Fruit fly (Drosophila melanogaster): ENCODE results near the gene vls.

vls gene

dm6 chr2L:20065516-20065915 lies at the start of gene vls (continued):
- TF ChIP-seq CG12071 (GFP tag; optimal IDR thresholded peaks at IDR 0.05) = no peak
- TF ChIP-seq CG5953 (GFP tag; IDR thresholded peaks at IDR 0.05) = no peak
- TF ChIP-seq D19A (tag; optimal IDR thresholded peaks at IDR 0.05) = peak; percentile 39
- TF ChIP-seq btn (GFP tag; optimal IDR thresholded peaks at IDR 0.05) = no peak
- no peak for TF ChIP-seq Nf-YA (GFP tag; IDR thresholded peaks at IDR 0.05)
- TF ChIP-seq psq (GFP tag; optimal IDR thresholded peaks at IDR 0.05) = no peak
- no peak for TF ChIP-seq CG9727 (GFP tag; optimal IDR thresholded peaks at IDR 0.05)
- TF ChIP-seq E2f2 (GFP tag; IDR thresholded peaks at IDR 0.05) = peak; percentile 55
- TF ChIP-seq grau (tag; optimal IDR thresholded peaks at IDR 0.05) = no peak
- no peak for TF ChIP-seq Taf1 (GFP tag; IDR thresholded peaks at IDR 0.05)
- TF ChIP-seq Opbp (GFP tag; IDR thresholded peaks at IDR 0.05; ENCODE audit: partially characterized antibody) = peak; percentile 79; the same call in 2 of the 3 replicates
- TF ChIP-seq CG34422 (GFP tag; IDR thresholded peaks at IDR 0.05) = no peak
- TF ChIP-seq MESR4 (GFP tag; optimal IDR thresholded peaks at IDR 0.05) = peak; percentile 33
- TF ChIP-seq CG14014 (GFP tag; IDR thresholded peaks at IDR 0.05) = no peak
- TF ChIP-seq dysf (GFP tag; IDR thresholded peaks at IDR 0.05) = no peak
- TF ChIP-seq sqz (GFP tag; optimal IDR thresholded peaks at IDR 0.05) = peak; percentile 84
- no peak for TF ChIP-seq CG14667 (GFP tag; IDR thresholded peaks at IDR 0.05)
- TF ChIP-seq lbe (GFP tag; optimal IDR thresholded peaks at IDR 0.05) = no peak
- no peak for TF ChIP-seq CG8388 (GFP tag; optimal IDR thresholded peaks at IDR 0.05)
- no peak for TF ChIP-seq Atf-2 (GFP tag; optimal IDR thresholded peaks at IDR 0.05)
- TF ChIP-seq tio (GFP tag; optimal IDR thresholded peaks at IDR 0.05) = no peak
- peak; percentile 30 for TF ChIP-seq CG2116 (GFP tag; optimal IDR thresholded peaks at IDR 0.05)
- peak; percentile 63 for TF ChIP-seq nerfin-2 (GFP tag; IDR thresholded peaks at IDR 0.05; ENCODE audit: partially characterized antibody)
- TF ChIP-seq CG4730 (GFP tag; IDR thresholded peaks at IDR 0.05) = no peak
- no peak for TF ChIP-seq chinmo (GFP tag; IDR thresholded peaks at IDR 0.05; ENCODE audit: partially characterized antibody)
- no peak for TF ChIP-seq NfI (GFP tag; optimal IDR thresholded peaks at IDR 0.05)
- no peak for TF ChIP-seq pfk (GFP tag; optimal IDR thresholded peaks at IDR 0.05)
- no peak for TF ChIP-seq H15 (GFP tag; IDR thresholded peaks at IDR 0.05)
- TF ChIP-seq CG31224 (GFP tag; IDR thresholded peaks at IDR 0.05) = no peak
- no peak for TF ChIP-seq Gug (GFP tag; IDR thresholded peaks at IDR 0.05)
- no peak for TF ChIP-seq jumu (GFP tag; optimal IDR thresholded peaks at IDR 0.05)
- TF ChIP-seq CG33557 (GFP tag; optimal IDR thresholded peaks at IDR 0.05) = no peak
- TF ChIP-seq CG13287 (GFP tag; IDR thresholded peaks at IDR 0.05; ENCODE audit: partially characterized antibody) = peak; percentile 86
- TF ChIP-seq ftz-f1 (GFP tag; optimal IDR thresholded peaks at IDR 0.05) = no peak
- TF ChIP-seq tgo (GFP tag; IDR thresholded peaks at IDR 0.05) = no peak
- TF ChIP-seq CG5245 (GFP tag; optimal IDR thresholded peaks at IDR 0.05) = no peak
- no peak for TF ChIP-seq CG32532 (GFP tag; IDR thresholded peaks at IDR 0.05)
- peak; percentile 87 for TF ChIP-seq Dll (GFP tag; IDR thresholded peaks at IDR 0.05; ENCODE audit: partially characterized antibody)
- no peak for TF ChIP-seq CG7786 (GFP tag; optimal IDR thresholded peaks at IDR 0.05)
- TF ChIP-seq cas (GFP tag; IDR thresholded peaks at IDR 0.05) = no peak
- TF ChIP-seq CG6791 (GFP tag; IDR thresholded peaks at IDR 0.05; ENCODE audit: partially characterized antibody) = peak; percentile 79
- TF ChIP-seq tx (GFP tag; optimal IDR thresholded peaks at IDR 0.05) = no peak
- no peak for TF ChIP-seq CG8089 (GFP tag; optimal IDR thresholded peaks at IDR 0.05)
- TF ChIP-seq CG13123 (GFP tag; optimal IDR thresholded peaks at IDR 0.05) = no peak
- no peak for TF ChIP-seq Xbp1 (GFP tag; optimal IDR thresholded peaks at IDR 0.05)
- TF ChIP-seq CG7745 (tag; optimal IDR thresholded peaks at IDR 0.05) = no peak
- peak; percentile 19 for TF ChIP-seq Dp (GFP tag; optimal IDR thresholded peaks at IDR 0.05)
- no peak for TF ChIP-seq zf30C (GFP tag; optimal IDR thresholded peaks at IDR 0.05)
- no peak for TF ChIP-seq H2.0 (GFP tag; IDR thresholded peaks at IDR 0.05)
- no peak for TF ChIP-seq CG8281 (tag; optimal IDR thresholded peaks at IDR 0.05)
- no peak for TF ChIP-seq otp (GFP tag; IDR thresholded peaks at IDR 0.05)
- no peak for TF ChIP-seq gcm2 (GFP tag; optimal IDR thresholded peaks at IDR 0.05)

All from whole organism, embryonic.